Fruit fly (Drosophila melanogaster) whole organism, wandering third instar larva: Measurements from ENCODE around the gene CG32599.
A peak's percentile ranks its signal among the peaks of the same experiment; 100 is the strongest.

Source experiments
- Abd-B ChIP-seq: fragments of >200 bp; optimal IDR thresholded peaks from 2 replicates; lab custom pipeline; 2017; ENCODE audit warnings: missing biosample characterization, missing genetic modification characterization
- CG9705 ChIP-seq: fragments of 200-800 bp; sonication (Bioruptor generic); optimal IDR thresholded peaks from 2 replicates; lab custom pipeline; 2018; ENCODE audit warnings: missing biosample characterization, mild to moderate bottlenecking, missing genetic modification characterization
- Dfd ChIP-seq: fragments of >200 bp; optimal IDR thresholded peaks from 2 replicates; lab custom pipeline; 2017; ENCODE audit warnings: missing biosample characterization, missing genetic modification characterization
- Hnf4 ChIP-seq: fragments of 200-800 bp; sonication (Bioruptor generic); optimal IDR thresholded peaks from 2 replicates; lab custom pipeline; 2016; ENCODE audit warnings: missing biosample characterization, mild to moderate bottlenecking, missing genetic modification characterization
- Myc ChIP-seq: fragments of >200 bp; optimal IDR thresholded peaks from 2 replicates; lab custom pipeline; 2017
- brk ChIP-seq: fragments of 200-800 bp; sonication (Bioruptor generic); optimal IDR thresholded peaks from 2 replicates; lab custom pipeline; 2016; ENCODE audit warnings: missing biosample characterization, mild to moderate bottlenecking, missing genetic modification characterization
- foxo ChIP-seq, 2 experiments: fragments of 200-800 bp; sonication (Bioruptor generic); optimal IDR thresholded peaks; 2 replicates in 1 of 2; 3 replicates in 1 of 2; lab custom pipeline; 2016 to 2017; ENCODE audit warnings: missing biosample characterization in 2 of 2, missing genetic modification characterization in 2 of 2
- jim ChIP-seq: fragments of 175-275, 200-325 bp; sonication (Bioruptor generic); optimal IDR thresholded peaks from 2 replicates; lab custom pipeline; 2016; ENCODE audit warnings: missing biosample characterization, mild to moderate bottlenecking, missing genetic modification characterization
- lola ChIP-seq: fragments of >200 bp; optimal IDR thresholded peaks from 2 replicates; lab custom pipeline; 2017; ENCODE audit warnings: missing biosample characterization, missing genetic modification characterization
- psq ChIP-seq: fragments of 200-800 bp; sonication (Bioruptor generic); optimal IDR thresholded peaks from 3 replicates; lab custom pipeline; 2017; ENCODE audit warnings: missing biosample characterization, mild to moderate bottlenecking, missing genetic modification characterization, moderate library complexity
- rgr ChIP-seq: fragments of 200-800 bp; sonication (Bioruptor generic); optimal IDR thresholded peaks from 3 replicates; lab custom pipeline; 2016; ENCODE audit warnings: missing biosample characterization, mild to moderate bottlenecking, missing genetic modification characterization
- woc ChIP-seq: sonication (Bioruptor generic); optimal IDR thresholded peaks from 2 replicates; lab custom pipeline; 2016; ENCODE audit warnings: missing biosample characterization, mild to moderate bottlenecking, missing genetic modification characterization

DNA sequence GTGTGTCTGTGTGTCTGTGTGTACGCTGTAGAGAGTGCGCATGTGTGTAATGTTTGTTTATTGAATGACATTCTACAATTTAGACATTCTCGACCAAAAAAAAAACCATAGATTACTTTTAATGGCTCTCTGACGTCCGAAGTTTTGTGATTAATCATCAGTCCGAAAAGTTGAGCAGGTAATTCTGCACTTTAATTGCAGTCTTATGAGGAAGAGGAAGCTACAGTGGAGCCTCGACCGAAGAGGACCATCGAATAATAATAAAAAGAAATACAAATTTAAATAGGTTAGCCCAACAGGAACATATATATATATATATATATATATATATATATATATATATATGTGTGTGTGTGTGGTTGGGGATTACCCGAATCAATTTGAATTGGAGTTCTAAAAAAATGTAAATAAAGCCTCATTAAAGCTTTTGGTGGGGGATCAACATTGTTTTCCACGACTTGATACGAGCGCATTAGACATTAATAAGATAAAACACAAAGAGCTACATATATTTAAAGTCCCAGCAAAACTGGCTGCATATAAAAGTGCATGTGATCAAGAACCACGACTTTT, 34.2 kb upstream of the CG32599 start:
- no peak for TF ChIP-seq jim (GFP tag; lab: Kevin White, UChicago)
- no peak for TF ChIP-seq psq (GFP tag; lab: Kevin White, UChicago)
- no peak for TF ChIP-seq CG9705 (GFP tag; lab: Kevin White, UChicago)
- TF ChIP-seq rgr (GFP tag; lab: Kevin White, UChicago), result no peak
- TF ChIP-seq Hnf4, result no peak
- TF ChIP-seq Abd-B, result no peak
- peak in 1 of 2 experiments; percentile 28 for TF ChIP-seq foxo (GFP tag; optimal IDR thresholded peaks at IDR 0.05; lab: Kevin White, UChicago)
- no peak for TF ChIP-seq Dfd (GFP tag; lab: Kevin White, UChicago)
- TF ChIP-seq brk (GFP tag; lab: Kevin White, UChicago), result no peak
- TF ChIP-seq lola (GFP tag; lab: Kevin White, UChicago), result no peak
- TF ChIP-seq woc (GFP tag; lab: Kevin White, UChicago), result no peak
- no peak for TF ChIP-seq Myc (lab: Kevin White, UChicago)
